In the genomic region with DNA sequence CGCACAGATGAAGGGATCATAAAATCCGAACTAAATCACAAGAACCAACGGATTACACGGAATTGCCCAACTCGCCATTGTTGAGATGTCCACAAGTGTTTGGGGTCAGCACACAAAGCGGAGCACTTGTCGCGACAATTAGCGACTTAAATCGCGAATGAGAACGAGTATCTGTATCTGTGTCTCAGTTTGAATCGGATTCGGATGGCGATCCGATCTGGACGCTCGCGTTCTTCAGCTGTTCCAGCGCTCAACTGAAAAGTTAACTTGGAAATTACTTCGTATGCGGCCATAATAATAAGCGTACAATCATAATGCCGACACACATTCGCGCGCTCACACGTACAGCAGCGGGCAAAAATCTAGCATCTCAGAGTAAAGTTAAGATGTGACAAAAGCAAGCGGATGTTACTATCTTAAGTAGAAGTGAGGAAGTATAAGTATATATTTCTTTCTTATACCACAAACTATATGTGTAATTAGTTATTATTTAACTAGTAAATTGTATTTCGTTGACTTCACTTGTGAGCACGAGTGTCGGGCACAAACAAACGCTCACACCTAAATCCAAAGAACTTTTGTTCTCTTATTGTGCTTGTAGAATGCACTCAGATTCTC, we compare ENCODE assay signal across 5 fruit fly cellular contexts.
TF ChIP-seq lines count a peak whose summit lies in the region.

A gene (minus strand): TSS at position 259 of the 618 bp plus-strand sequence.

TF ChIP-seq in whole organism, adult, 20 proteins besides CTCF, POLR2A, EP300 and RAD21 (continued from another document):
- TF ChIP-seq CG12768 (GFP tag; optimal IDR thresholded peaks at IDR 0.05; lab: Kevin White, UChicago) (peak; percentile 90), CG1620 (GFP tag; optimal IDR thresholded peaks at IDR 0.05; lab: Kevin White, UChicago) (peak; percentile 54), Hr96 (GFP tag; optimal IDR thresholded peaks at IDR 0.05; lab: Kevin White, UChicago) (peak; percentile 64), CG14711 (tag; optimal IDR thresholded peaks at IDR 0.05; lab: Kevin White, UChicago) (peak; percentile 89)

TF ChIP-seq in whole organism, embryonic, 481 proteins besides CTCF, POLR2A, EP300 and RAD21 (continued from another document and continues in another):
- peak; percentile 12 for TF ChIP-seq CG7745 (tag; optimal IDR thresholded peaks at IDR 0.05; lab: Kevin White, UChicago)
- TF ChIP-seq nmo (GFP tag; optimal IDR thresholded peaks at IDR 0.05; lab: Kevin White, UChicago): peak; percentile 91
- TF ChIP-seq HLHmδ (GFP tag; optimal IDR thresholded peaks at IDR 0.05; lab: Kevin White, UChicago): no peak
- no peak for TF ChIP-seq sr (GFP tag; IDR thresholded peaks at IDR 0.05; lab: Robert Waterston, UW)
- TF ChIP-seq zen (tag; optimal IDR thresholded peaks at IDR 0.05; lab: Kevin White, UChicago): peak; percentile 67
- TF ChIP-seq CG42726 (GFP tag; IDR thresholded peaks at IDR 0.05; lab: Robert Waterston, UW; ENCODE audit: partially characterized antibody): no peak
- TF ChIP-seq CG11560 (tag; IDR thresholded peaks at IDR 0.05; lab: Robert Waterston, UW): 0 out of 3 replicates have a peak, but pooled peaks have one; percentile 43
- peak; percentile 89 for TF ChIP-seq ranshi (GFP tag; IDR thresholded peaks at IDR 0.05; lab: Robert Waterston, UW)
- TF ChIP-seq GATAe (GFP tag; conservative IDR thresholded peaks at IDR 0.05; lab: Robert Waterston, UW): peak; percentile 33; the same call in 1 of the 2 replicates
- TF ChIP-seq CG10267 (tag; optimal IDR thresholded peaks at IDR 0.05; lab: Kevin White, UChicago): peak; percentile 83
- TF ChIP-seq CG5953 (GFP tag; IDR thresholded peaks at IDR 0.05; lab: Robert Waterston, UW): peak; percentile 78
- no peak for TF ChIP-seq grn (GFP tag; optimal IDR thresholded peaks at IDR 0.05; lab: Kevin White, UChicago)
- peak; percentile 87 for TF ChIP-seq CoRest (tag; optimal IDR thresholded peaks at IDR 0.05; lab: Kevin White, UChicago)
- no peak for TF ChIP-seq CG16813 (GFP tag; IDR thresholded peaks at IDR 0.05; lab: Robert Waterston, UW; ENCODE audit: partially characterized antibody)
- TF ChIP-seq ase (GFP tag; IDR thresholded peaks at IDR 0.05; lab: Robert Waterston, UW): peak; percentile 79
- peak; percentile 76 for TF ChIP-seq CG13775 (GFP tag; optimal IDR thresholded peaks at IDR 0.05; lab: Kevin White, UChicago)
- TF ChIP-seq Lim3 (GFP tag; IDR thresholded peaks at IDR 0.05; lab: Robert Waterston, UW): 0 out of 2 replicates have a peak, but pooled peaks have one; percentile 11
- peak; percentile 38 for TF ChIP-seq CHES-1-like (GFP tag; optimal IDR thresholded peaks at IDR 0.05; lab: Kevin White, UChicago)
- peak in 1 of 2 experiments; percentile 87 for TF ChIP-seq Eip74EF (GFP tag; optimal IDR thresholded peaks at IDR 0.05; lab: Kevin White, UChicago)
- TF ChIP-seq tgo (GFP tag; IDR thresholded peaks at IDR 0.05; lab: Robert Waterston, UW): peak; percentile 80
- TF ChIP-seq CG3847 (GFP tag; IDR thresholded peaks at IDR 0.05; lab: Robert Waterston, UW): peak; percentile 72
- TF ChIP-seq CG10431 (GFP tag; optimal IDR thresholded peaks at IDR 0.05; lab: Kevin White, UChicago): peak; percentile 73
- peak; percentile 90 for TF ChIP-seq Blimp-1 (GFP tag; optimal IDR thresholded peaks at IDR 0.05; lab: Kevin White, UChicago)
- TF ChIP-seq CG13894 (tag; optimal IDR thresholded peaks at IDR 0.05; lab: Kevin White, UChicago): no peak
- TF ChIP-seq CG6689 (GFP tag; IDR thresholded peaks at IDR 0.05; lab: Robert Waterston, UW): peak; percentile 82
- peak; percentile 59 for TF ChIP-seq Adf1 (GFP tag; IDR thresholded peaks at IDR 0.05; lab: Robert Waterston, UW)
- peak; percentile 95 for TF ChIP-seq Ets65A (GFP tag; lab: Kevin White, UChicago)
- TF ChIP-seq CG17361 (GFP tag; IDR thresholded peaks at IDR 0.05; lab: Robert Waterston, UW): peak; percentile 87
- TF ChIP-seq CG34224 (GFP tag; IDR thresholded peaks at IDR 0.05; lab: Robert Waterston, UW; ENCODE audit: partially characterized antibody): no peak

TF ChIP-seq in whole organism, prepupa, 60 proteins besides CTCF, POLR2A, EP300 and RAD21 (continued from another document and continues in another):
- TF ChIP-seq achi (GFP tag; optimal IDR thresholded peaks at IDR 0.05; lab: Kevin White, UChicago): peak; percentile 93
- TF ChIP-seq CG3919 (GFP tag; optimal IDR thresholded peaks at IDR 0.05; lab: Kevin White, UChicago): peak; percentile 94
- peak; percentile 95 for TF ChIP-seq svp (GFP tag; lab: Kevin White, UChicago)
- TF ChIP-seq ss (GFP tag; optimal IDR thresholded peaks at IDR 0.05; lab: Kevin White, UChicago): peak; percentile 67 to 78
- TF ChIP-seq Hr4 (GFP tag; optimal IDR thresholded peaks at IDR 0.05; lab: Kevin White, UChicago): peak; percentile 94
- peak; percentile 85 for TF ChIP-seq Hr39 (GFP tag; optimal IDR thresholded peaks at IDR 0.05; lab: Kevin White, UChicago)
- TF ChIP-seq CG8632 (GFP tag; optimal IDR thresholded peaks at IDR 0.05; lab: Kevin White, UChicago): peak; percentile 90
- no peak for TF ChIP-seq Hr38 (GFP tag; optimal IDR thresholded peaks at IDR 0.05; lab: Kevin White, UChicago)
- TF ChIP-seq CG34406 (GFP tag; optimal IDR thresholded peaks at IDR 0.05; lab: Kevin White, UChicago): peak; percentile 94
- TF ChIP-seq dac (GFP tag; optimal IDR thresholded peaks at IDR 0.05; lab: Kevin White, UChicago): peak; percentile 78
- peak; percentile 79 to 86 for TF ChIP-seq salr (GFP tag; optimal IDR thresholded peaks at IDR 0.05; lab: Kevin White, UChicago)
- TF ChIP-seq acj6 (GFP tag; optimal IDR thresholded peaks at IDR 0.05; lab: Kevin White, UChicago): peak; percentile 93
- peak; percentile 84 for TF ChIP-seq CG4318 (GFP tag; optimal IDR thresholded peaks at IDR 0.05; lab: Kevin White, UChicago)
- peak; percentile 93 for TF ChIP-seq Sox14 (GFP tag; optimal IDR thresholded peaks at IDR 0.05; lab: Kevin White, UChicago)
- peak; percentile 91 for TF ChIP-seq Sox102F (GFP tag; optimal IDR thresholded peaks at IDR 0.05; lab: Kevin White, UChicago)
- TF ChIP-seq Gug (GFP tag; IDR thresholded peaks at IDR 0.05; lab: Robert Waterston, UW): peak; percentile 93
- TF ChIP-seq Ets96B (tag; optimal IDR thresholded peaks at IDR 0.05; lab: Kevin White, UChicago): peak; percentile 92
- peak; percentile 77 for TF ChIP-seq Ets21C (GFP tag; optimal IDR thresholded peaks at IDR 0.05; lab: Kevin White, UChicago)
- TF ChIP-seq pdm3 (GFP tag; optimal IDR thresholded peaks at IDR 0.05; lab: Kevin White, UChicago): peak; percentile 94
- peak; percentile 97 for TF ChIP-seq Eip78C (GFP tag; lab: Kevin White, UChicago)
- TF ChIP-seq CG6808 (GFP tag; optimal IDR thresholded peaks at IDR 0.05; lab: Kevin White, UChicago): peak; percentile 75
- peak; percentile 80 for TF ChIP-seq fd59A (GFP tag; optimal IDR thresholded peaks at IDR 0.05; lab: Kevin White, UChicago)
- TF ChIP-seq OdsH (GFP tag; optimal IDR thresholded peaks at IDR 0.05; lab: Kevin White, UChicago): peak; percentile 95
- peak; percentile 94 for TF ChIP-seq net (GFP tag; optimal IDR thresholded peaks at IDR 0.05; lab: Kevin White, UChicago)
- TF ChIP-seq CG10631 (GFP tag; optimal IDR thresholded peaks at IDR 0.05; lab: Kevin White, UChicago): peak; percentile 91
- TF ChIP-seq CG3032 (tag; optimal IDR thresholded peaks at IDR 0.05; lab: Kevin White, UChicago): peak; percentile 72
- peak; percentile 96 for TF ChIP-seq CG8119 (GFP tag; IDR thresholded peaks at IDR 0.05; lab: Robert Waterston, UW)
- peak; percentile 88 for TF ChIP-seq CG31627 (GFP tag; optimal IDR thresholded peaks at IDR 0.05; lab: Kevin White, UChicago)
- TF ChIP-seq Blimp-1 (GFP tag; optimal IDR thresholded peaks at IDR 0.05; lab: Kevin White, UChicago): peak; percentile 65
- TF ChIP-seq CG6163 (GFP tag; IDR thresholded peaks at IDR 0.05; lab: Robert Waterston, UW): peak; percentile 97
- TF ChIP-seq CG16779 (tag; optimal IDR thresholded peaks at IDR 0.05; lab: Kevin White, UChicago): peak; percentile 88

TF ChIP-seq in whole organism, pupa, 21 proteins besides CTCF, POLR2A, EP300 and RAD21 (continued from another document):
- TF ChIP-seq fd96Ca (GFP tag; IDR thresholded peaks at IDR 0.05; lab: Robert Waterston, UW): peak; percentile 96
- peak; percentile 89 for TF ChIP-seq CG34367 (tag; optimal IDR thresholded peaks at IDR 0.05; lab: Kevin White, UChicago)
- TF ChIP-seq Snoo (tag; optimal IDR thresholded peaks at IDR 0.05; lab: Kevin White, UChicago): peak; percentile 85

TF ChIP-seq in whole organism, wandering third instar larva, 38 proteins besides CTCF, POLR2A, EP300 and RAD21 (continued from another document):
- TF ChIP-seq Dif (GFP tag; optimal IDR thresholded peaks at IDR 0.05; lab: Kevin White, UChicago; ENCODE audit: partially characterized antibody) (peak; percentile 3), foxo (GFP tag; optimal IDR thresholded peaks at IDR 0.05; lab: Kevin White, UChicago) (peak; percentile 80 to 95), Myc (optimal IDR thresholded peaks at IDR 0.05; lab: Kevin White, UChicago) (no peak), CrebA (GFP tag; optimal IDR thresholded peaks at IDR 0.05; lab: Kevin White, UChicago; ENCODE audit: borderline replicate concordance) (no peak), brk (GFP tag; optimal IDR thresholded peaks at IDR 0.05; lab: Kevin White, UChicago) (peak; percentile 91), dl (GFP tag; optimal IDR thresholded peaks at IDR 0.05; lab: Kevin White, UChicago; ENCODE audit: insufficient read depth in 1 of 2, partially characterized antibody in 2 of 2) (no peak), lola (GFP tag; optimal IDR thresholded peaks at IDR 0.05; lab: Kevin White, UChicago) (no peak), N (GFP tag; optimal IDR thresholded peaks at IDR 0.05; lab: Kevin White, UChicago) (no peak), dmrt93B (GFP tag; optimal IDR thresholded peaks at IDR 0.05; lab: Kevin White, UChicago) (peak; percentile 52), fru (GFP tag; optimal IDR thresholded peaks at IDR 0.05; lab: Kevin White, UChicago) (peak; percentile 95), Hnf4 (GFP tag; optimal IDR thresholded peaks at IDR 0.05; lab: Kevin White, UChicago) (peak; percentile 83), br (GFP tag; optimal IDR thresholded peaks at IDR 0.05; lab: Kevin White, UChicago) (peak; percentile 92), sage (GFP tag; optimal IDR thresholded peaks at IDR 0.05; lab: Kevin White, UChicago) (peak; percentile 90), Jra (GFP tag; optimal IDR thresholded peaks at IDR 0.05; lab: Kevin White, UChicago) (peak; percentile 59), jim (GFP tag; optimal IDR thresholded peaks at IDR 0.05; lab: Kevin White, UChicago) (no peak), OdsH (GFP tag; optimal IDR thresholded peaks at IDR 0.05; lab: Kevin White, UChicago) (peak; percentile 95), psq (GFP tag; optimal IDR thresholded peaks at IDR 0.05; lab: Kevin White, UChicago) (peak; percentile 87)
